Fruit fly (Drosophila melanogaster): ENCODE measurements around the gene Inx2.

DNA sequence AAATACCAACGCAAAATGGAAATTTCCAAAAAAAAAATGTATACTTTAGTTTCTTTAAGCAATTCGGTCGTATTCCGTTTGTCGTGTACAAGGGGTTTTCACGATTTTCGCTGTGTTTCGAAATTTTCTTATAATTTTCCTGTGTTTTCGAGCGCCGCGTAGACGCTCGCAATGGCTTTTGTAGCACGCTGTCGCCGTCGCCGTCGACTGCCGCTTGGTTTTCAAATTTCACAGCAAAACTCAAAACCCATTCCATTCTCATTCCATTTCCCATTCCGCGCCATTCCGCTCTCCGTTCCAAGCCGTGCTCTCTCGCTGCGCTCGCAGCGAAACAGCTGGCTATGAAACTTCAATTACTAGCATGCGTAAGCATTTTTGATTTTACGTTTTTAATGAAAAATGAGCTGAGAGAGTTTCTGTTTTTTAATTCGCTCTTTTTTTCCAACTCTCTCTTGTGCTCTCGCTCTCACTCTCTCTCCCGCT lies 17.0 kb upstream of the Inx2 start:
- TF ChIP-seq bab1 (GFP tag; optimal IDR thresholded peaks at IDR 0.05) (no peak), Hr96 (GFP tag; optimal IDR thresholded peaks at IDR 0.05) (no peak), toe (GFP tag; optimal IDR thresholded peaks at IDR 0.05) (no peak), Crg-1 (GFP tag; optimal IDR thresholded peaks at IDR 0.05) (no peak), Mnt (GFP tag; optimal IDR thresholded peaks at IDR 0.05) (peak; percentile 43), CG12768 (GFP tag; optimal IDR thresholded peaks at IDR 0.05) (no peak), kay (GFP tag; ENCODE audit: borderline replicate concordance) (no peak), tj (GFP tag; optimal IDR thresholded peaks at IDR 0.05) (peak; percentile 95), pad (GFP tag; optimal IDR thresholded peaks at IDR 0.05) (no peak), CG7045 (GFP tag; optimal IDR thresholded peaks at IDR 0.05) (no peak)

All from whole organism, adult.